Fruit fly (Drosophila melanogaster): ENCODE results near the gene CG12237.

DNA sequence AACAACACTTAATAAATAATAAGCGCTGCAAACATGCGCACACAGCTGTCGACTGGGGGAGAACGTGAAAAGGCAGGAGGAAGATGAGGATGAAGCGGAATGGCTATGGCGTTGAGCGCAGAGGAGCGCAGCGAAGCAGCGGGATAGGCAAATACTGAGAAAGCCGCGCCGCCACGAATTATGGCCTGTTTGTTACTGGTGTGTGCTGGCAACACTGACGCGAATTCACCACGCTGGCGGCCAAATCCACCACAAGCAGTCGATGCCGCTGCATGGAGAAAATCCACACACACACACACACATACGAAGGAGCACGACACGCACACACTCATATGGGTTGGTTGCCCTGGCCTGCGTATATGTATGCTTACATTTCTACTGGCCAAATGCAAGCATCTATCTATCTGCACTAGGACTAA is 5.7 kb downstream of the CG12237 start:
- no peak for TF ChIP-seq pan (optimal IDR thresholded peaks at IDR 0.05)
- no peak for TF ChIP-seq EcR (GFP tag; optimal IDR thresholded peaks at IDR 0.05)
- no peak for TF ChIP-seq psq (optimal IDR thresholded peaks at IDR 0.05)
